Fruit fly (Drosophila melanogaster): ENCODE data around the gene jvl.

The jvl gene

dm6 chr3R:14708948-14709385 is 32.4 kb upstream of the jvl start (continued):
- no peak for TF ChIP-seq jing (GFP tag; optimal IDR thresholded peaks at IDR 0.05)
- no peak for TF ChIP-seq pnt (GFP tag; optimal IDR thresholded peaks at IDR 0.05)
- no peak for TF ChIP-seq CG31388 (GFP tag; optimal IDR thresholded peaks at IDR 0.05)
- no peak for TF ChIP-seq CG1832 (GFP tag; optimal IDR thresholded peaks at IDR 0.05)
- no peak for TF ChIP-seq CG6254 (GFP tag; optimal IDR thresholded peaks at IDR 0.05)
- TF ChIP-seq ro (GFP tag; IDR thresholded peaks at IDR 0.05), result no peak
- peak in 1 of 2 experiments; percentile 78 for TF ChIP-seq eve (GFP tag; optimal IDR thresholded peaks at IDR 0.05)
- TF ChIP-seq nau (GFP tag; optimal IDR thresholded peaks at IDR 0.05), result peak; percentile 35
- peak; percentile 61 for TF ChIP-seq CG7987 (GFP tag; optimal IDR thresholded peaks at IDR 0.05)
- TF ChIP-seq ewg (GFP tag; optimal IDR thresholded peaks at IDR 0.05), result no peak
- no peak for TF ChIP-seq CG18619 (GFP tag; optimal IDR thresholded peaks at IDR 0.05)
- no peak for TF ChIP-seq sqz (GFP tag; optimal IDR thresholded peaks at IDR 0.05)
- TF ChIP-seq CG14014 (GFP tag; IDR thresholded peaks at IDR 0.05), result no peak
- TF ChIP-seq Hr78 (GFP tag; optimal IDR thresholded peaks at IDR 0.05), result peak in 1 of 2 experiments; percentile 39
- TF ChIP-seq CG10543 (GFP tag; optimal IDR thresholded peaks at IDR 0.05), result peak; percentile 46
- TF ChIP-seq CG8281 (tag; optimal IDR thresholded peaks at IDR 0.05), result no peak
- TF ChIP-seq CG5953 (GFP tag; IDR thresholded peaks at IDR 0.05), result no peak
- TF ChIP-seq Fer1 (GFP tag; optimal IDR thresholded peaks at IDR 0.05), result peak; percentile 15
- TF ChIP-seq C15 (GFP tag; IDR thresholded peaks at IDR 0.05), result no peak
- TF ChIP-seq CG17385 (GFP tag; optimal IDR thresholded peaks at IDR 0.05), result no peak
- peak; percentile 2 for TF ChIP-seq CG17359 (tag; optimal IDR thresholded peaks at IDR 0.05)
- no peak for TF ChIP-seq wor (GFP tag; IDR thresholded peaks at IDR 0.05)
- TF ChIP-seq ATbp (GFP tag; optimal IDR thresholded peaks at IDR 0.05), result peak; percentile 55
- peak; percentile 61 for TF ChIP-seq CG34376 (GFP tag; optimal IDR thresholded peaks at IDR 0.05)
- no peak for TF ChIP-seq hkb (optimal IDR thresholded peaks at IDR 0.05)
- 0 out of 2 replicates have a peak, but pooled peaks have one; percentile 25 for TF ChIP-seq hkb (GFP tag; IDR thresholded peaks at IDR 0.05)
- TF ChIP-seq Sry-δ (GFP tag; optimal IDR thresholded peaks at IDR 0.05), result no peak
- TF ChIP-seq caup (GFP tag; optimal IDR thresholded peaks at IDR 0.05; ENCODE audit: severe bottlenecking), result peak; percentile 30
- no peak for TF ChIP-seq knrl (GFP tag; IDR thresholded peaks at IDR 0.05; ENCODE audit: partially characterized antibody)
- TF ChIP-seq CG8290 (GFP tag; optimal IDR thresholded peaks at IDR 0.05), result no peak
- peak in 1 of 2 experiments; percentile 11 for TF ChIP-seq CG8290 (tag; optimal IDR thresholded peaks at IDR 0.05)
- TF ChIP-seq fd96Cb (tag; optimal IDR thresholded peaks at IDR 0.05), result no peak
- no peak for TF ChIP-seq zfh1 (GFP tag; IDR thresholded peaks at IDR 0.05)
- no peak for TF ChIP-seq CG33557 (GFP tag; optimal IDR thresholded peaks at IDR 0.05)
- peak; percentile 11 for TF ChIP-seq CG5245 (GFP tag; optimal IDR thresholded peaks at IDR 0.05)
- TF ChIP-seq CG16863 (GFP tag; optimal IDR thresholded peaks at IDR 0.05), result no peak
- TF ChIP-seq hth (optimal IDR thresholded peaks at IDR 0.05), result no peak
- TF ChIP-seq dati (GFP tag; IDR thresholded peaks at IDR 0.05), result no peak
- TF ChIP-seq CG6765 (GFP tag; optimal IDR thresholded peaks at IDR 0.05), result no peak
- TF ChIP-seq CG4360 (GFP tag; IDR thresholded peaks at IDR 0.05), result peak; percentile 12; the same call in 1 of the 2 replicates
- TF ChIP-seq Hr51 (GFP tag; optimal IDR thresholded peaks at IDR 0.05), result no peak
- peak; percentile 49 for TF ChIP-seq CG13296 (GFP tag; optimal IDR thresholded peaks at IDR 0.05)
- TF ChIP-seq B-H1 (GFP tag; IDR thresholded peaks at IDR 0.05), result no peak
- TF ChIP-seq CG7928 (GFP tag; optimal IDR thresholded peaks at IDR 0.05), result no peak
- TF ChIP-seq Ada2b (GFP tag; IDR thresholded peaks at IDR 0.05), result no peak
- no peak for TF ChIP-seq CG5180 (GFP tag; optimal IDR thresholded peaks at IDR 0.05)
- peak; percentile 11 for TF ChIP-seq CG18599 (GFP tag; optimal IDR thresholded peaks at IDR 0.05)
- TF ChIP-seq CG1603 (tag; optimal IDR thresholded peaks at IDR 0.05), result peak; percentile 13
- no peak for TF ChIP-seq sob (GFP tag; IDR thresholded peaks at IDR 0.05)
- TF ChIP-seq CG17912 (GFP tag; optimal IDR thresholded peaks at IDR 0.05), result no peak
- TF ChIP-seq Jarid2 (GFP tag; optimal IDR thresholded peaks at IDR 0.05), result no peak

All from whole organism, embryonic.